Worm (Caenorhabditis elegans) whole organism, young adult: Measurements from ENCODE around the gene F22H10.11.

Source experiments
- B0261.1 ChIP-seq: sonication (generic microtip); optimal IDR thresholded peaks from 2 replicates; lab custom pipeline; 2016; ENCODE audit warnings: mild to moderate bottlenecking, missing genetic modification characterization, moderate library complexity, missing compliant biosample characterization
- F39B2.1 ChIP-seq: fragments of 200-800 bp; sonication (Bioruptor generic); IDR thresholded peaks from 2 replicates; pipeline ENCODE4 v1.3.6; 2022; ENCODE audit warnings: missing genetic modification reagents, missing genetic modification characterization, missing compliant biosample characterization
- F49E8.2 ChIP-seq: sonication (generic microtip); optimal IDR thresholded peaks from 3 replicates; lab custom pipeline; 2017; ENCODE audit warnings: missing genetic modification characterization, mild to moderate bottlenecking, missing compliant biosample characterization, antibody characterized with exemption, moderate library complexity; ENCODE audit not compliant: insufficient read depth
- K11D2.4 ChIP-seq: fragments of 200-800 bp; sonication (Bioruptor generic); IDR thresholded peaks from 2 replicates; pipeline ENCODE4 v1.3.6; 2022; ENCODE audit warnings: missing genetic modification reagents, missing genetic modification characterization, missing compliant biosample characterization
- ccch-3 ChIP-seq: fragments of 200-800 bp; sonication (Bioruptor generic); optimal IDR thresholded peaks from 2 replicates; lab custom pipeline; 2018; ENCODE audit warnings: mild to moderate bottlenecking, missing genetic modification characterization, missing compliant biosample characterization
- dpl-1 ChIP-seq: fragments of 150-350 bp; optimal IDR thresholded peaks from 2 replicates; lab custom pipeline; 2014; ENCODE audit warnings: missing biosample characterization, missing genetic modification reagents, missing genetic modification characterization
- egl-44 ChIP-seq: fragments of 200-800 bp; sonication (Bioruptor generic); IDR thresholded peaks from 2 replicates; pipeline ENCODE4 v1.3.6; 2022; ENCODE audit warnings: missing genetic modification reagents, missing genetic modification characterization, missing compliant biosample characterization
- lin-40 ChIP-seq: sonication (generic microtip); optimal IDR thresholded peaks from 2 replicates; lab custom pipeline; 2016; ENCODE audit warnings: missing genetic modification characterization, mild to moderate bottlenecking, missing compliant biosample characterization, missing genotype, missing genetic modification reagents
- madf-10 ChIP-seq: sonication (generic microtip); optimal IDR thresholded peaks from 2 replicates; lab custom pipeline; 2016; ENCODE audit warnings: mild to moderate bottlenecking, missing genetic modification characterization, missing compliant biosample characterization
- snpc-1.1 ChIP-seq: sonication (generic microtip); optimal IDR thresholded peaks from 2 replicates; lab custom pipeline; 2017; ENCODE audit warnings: missing genetic modification characterization, mild to moderate bottlenecking, missing compliant biosample characterization, antibody characterized with exemption, moderate library complexity, missing genotype, missing genetic modification reagents; ENCODE audit not compliant: insufficient read depth
- snpc-4 ChIP-seq, 5 experiments: fragments of 150-350 bp in 1 of 5; sonication (generic microtip) in 4 of 5; optimal IDR thresholded peaks; 2 replicates each; lab custom pipeline; 2014 to 2018; ENCODE audit warnings: missing genetic modification characterization in 5 of 5, missing biosample characterization in 3 of 5, antibody characterized with exemption in 2 of 5, mild to moderate bottlenecking in 2 of 5, missing compliant biosample characterization in 2 of 5, missing genotype in 2 of 5, moderate library complexity in 2 of 5, missing genetic modification reagents in 1 of 5
- tbx-9 ChIP-seq: sonication (generic microtip); optimal IDR thresholded peaks from 2 replicates; lab custom pipeline; 2016; ENCODE audit warnings: borderline replicate concordance, missing genetic modification characterization, inconsistent platforms, missing compliant biosample characterization

ce11 chrX:16733411-16733810, 45.6 kb upstream of the F22H10.11 start:
- TF ChIP-seq dpl-1 (GFP tag; lab: Kevin White, UChicago) = no peak
- no peak for TF ChIP-seq F39B2.1 (GFP tag; lab: Robert Waterston, UW)
- TF ChIP-seq F49E8.2 (tag; lab: Kevin White, UChicago) = no peak
- no peak for TF ChIP-seq B0261.1 (tag; lab: Kevin White, UChicago)
- no peak for TF ChIP-seq ccch-3 (GFP tag; lab: Kevin White, UChicago)
- TF ChIP-seq madf-10 = no peak
- TF ChIP-seq snpc-1.1 (tag; lab: Kevin White, UChicago) = no peak
- TF ChIP-seq tbx-9 (tag; lab: Kevin White, UChicago) = no peak
- TF ChIP-seq lin-40 = no peak
- TF ChIP-seq K11D2.4 (GFP tag; lab: Robert Waterston, UW) = no peak
- TF ChIP-seq snpc-4 (GFP tag; optimal IDR thresholded peaks at IDR 0.05; lab: Kevin White, UChicago) = no peak
- TF ChIP-seq snpc-4 (tag; optimal IDR thresholded peaks at IDR 0.05; lab: Kevin White, UChicago) = no peak
- TF ChIP-seq egl-44 (GFP tag; lab: Robert Waterston, UW) = no peak
